Worm (Caenorhabditis elegans): ENCODE data around the gene srh-268.

Gene srh-268

DNA sequence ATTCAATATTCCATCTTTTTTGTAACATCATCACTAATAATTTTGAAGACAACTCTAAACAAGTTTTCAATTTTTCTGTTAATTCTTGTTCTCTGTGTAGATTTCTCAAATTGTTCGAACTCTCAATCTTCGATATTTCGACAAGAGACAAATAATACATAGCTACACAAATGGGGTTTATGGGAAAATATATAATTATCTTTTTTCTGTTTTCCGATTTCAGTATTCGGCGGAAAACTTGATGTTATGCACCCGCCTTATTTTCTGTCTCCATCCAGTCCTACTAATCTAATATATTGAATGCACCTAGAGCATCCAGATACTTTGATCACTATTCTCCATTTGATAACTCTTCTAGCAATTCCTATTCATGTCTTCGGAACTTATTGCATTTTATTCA is at the start of gene srh-268:
Gene srh-268 (plus strand): TSS at position 301 of the 400 bp plus-strand sequence.
- TF ChIP-seq F37B4.10 (GFP tag; IDR thresholded peaks at IDR 0.05) (no peak), F57A8.1 (GFP tag; optimal IDR thresholded peaks at IDR 0.05) (no peak), ceh-27 (GFP tag; optimal IDR thresholded peaks at IDR 0.05) (no peak), dox-1 (GFP tag; IDR thresholded peaks at IDR 0.05) (no peak), C17E4.6 (GFP tag; IDR thresholded peaks at IDR 0.05) (no peak), hlh-12 (tag; optimal IDR thresholded peaks at IDR 0.05) (no peak), nfya-2 (GFP tag; IDR thresholded peaks at IDR 0.05) (no peak), ccch-3 (GFP tag; optimal IDR thresholded peaks at IDR 0.05) (no peak), B0261.1 (tag; optimal IDR thresholded peaks at IDR 0.05) (no peak)

DNA sequence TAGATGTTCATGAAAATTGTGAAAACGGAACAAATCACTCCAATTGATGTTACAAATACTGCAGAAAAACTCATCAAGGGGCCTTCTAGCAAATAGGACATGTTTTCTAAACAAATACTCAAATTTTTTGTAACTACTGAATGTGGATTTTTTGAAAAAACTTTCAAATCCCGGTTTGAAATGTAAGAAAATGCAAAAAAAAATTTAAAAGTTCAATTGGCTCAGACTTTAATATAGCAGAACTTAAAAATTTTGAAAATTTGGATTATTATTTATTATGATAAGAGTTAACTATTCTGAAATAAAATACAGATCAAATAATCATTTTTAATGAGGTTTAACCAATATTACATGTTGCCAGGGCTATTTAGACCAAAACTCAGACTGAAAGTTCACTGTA is 48.8 kb upstream of the srh-268 start, which contains the start of gene srbc-9:
Gene srbc-9 (minus strand): TSS at position 101 of the 400 bp plus-strand sequence.
- no peak for TF ChIP-seq snpc-4 (GFP tag; optimal IDR thresholded peaks at IDR 0.05)
- no peak for TF ChIP-seq snpc-4 (tag; optimal IDR thresholded peaks at IDR 0.05)
- TF ChIP-seq F37B4.10 (GFP tag; IDR thresholded peaks at IDR 0.05): no peak
- TF ChIP-seq ztf-22 (GFP tag; optimal IDR thresholded peaks at IDR 0.05): no peak
- TF ChIP-seq pha-4 (tag; optimal IDR thresholded peaks at IDR 0.05): no peak
- no peak for TF ChIP-seq F22D6.2 (tag; optimal IDR thresholded peaks at IDR 0.05)
- TF ChIP-seq unc-62 (GFP tag; optimal IDR thresholded peaks at IDR 0.05): no peak

DNA sequence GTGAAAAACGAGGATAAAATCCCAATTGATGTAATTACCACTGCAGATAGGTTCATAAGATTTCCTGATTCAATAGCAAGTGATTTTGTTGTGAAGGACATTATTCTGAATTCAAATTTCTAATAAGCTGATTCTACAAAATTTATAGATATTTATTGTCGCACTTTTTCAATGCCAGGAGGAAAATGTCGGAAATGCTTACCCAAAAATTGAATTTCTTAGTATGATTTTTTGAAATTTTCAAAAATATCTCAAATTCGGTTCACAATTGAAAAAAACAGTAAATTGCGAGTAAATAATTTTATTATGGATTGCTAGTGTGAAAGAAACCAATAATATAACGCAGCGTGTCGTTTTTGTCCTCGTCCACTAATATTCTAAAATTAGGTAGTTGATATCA is 46.2 kb upstream of the srh-268 start, which contains the start of gene srbc-10:
Gene srbc-10 (minus strand): TSS at position 101 of the 400 bp plus-strand sequence.
- TF ChIP-seq lin-54 (GFP tag; optimal IDR thresholded peaks at IDR 0.05) (no peak), ztf-3 (GFP tag; optimal IDR thresholded peaks at IDR 0.05) (no peak), ets-4 (GFP tag; optimal IDR thresholded peaks at IDR 0.05) (no peak), cebp-1 (GFP tag; IDR thresholded peaks at IDR 0.05) (no peak), cebp-1 (tag; optimal IDR thresholded peaks at IDR 0.05) (no peak), ceh-27 (GFP tag; optimal IDR thresholded peaks at IDR 0.05) (no peak), xnd-1 (tag; optimal IDR thresholded peaks at IDR 0.05) (no peak), sptf-2 (GFP tag; optimal IDR thresholded peaks at IDR 0.05) (no peak), snpc-1.3 (tag; optimal IDR thresholded peaks at IDR 0.05; ENCODE audit: insufficient read depth) (no peak), D2030.7 (GFP tag; IDR thresholded peaks at IDR 0.05) (no peak), dpl-1 (GFP tag; optimal IDR thresholded peaks at IDR 0.05) (no peak), unc-62 (GFP tag; optimal IDR thresholded peaks at IDR 0.05) (no peak), snpc-3.4 (tag; optimal IDR thresholded peaks at IDR 0.05) (no peak), Y95B8A.8 (GFP tag; IDR thresholded peaks at IDR 0.05) (no peak), akir-1 (GFP tag; optimal IDR thresholded peaks at IDR 0.05) (no peak), F57C9.4 (tag; optimal IDR thresholded peaks at IDR 0.05) (no peak), ekl-4 (GFP tag; IDR thresholded peaks at IDR 0.05) (no peak), cebp-2 (GFP tag; IDR thresholded peaks at IDR 0.05) (no peak), nhr-80 (tag; optimal IDR thresholded peaks at IDR 0.05) (no peak), F22D6.2 (tag; optimal IDR thresholded peaks at IDR 0.05) (no peak)

DNA sequence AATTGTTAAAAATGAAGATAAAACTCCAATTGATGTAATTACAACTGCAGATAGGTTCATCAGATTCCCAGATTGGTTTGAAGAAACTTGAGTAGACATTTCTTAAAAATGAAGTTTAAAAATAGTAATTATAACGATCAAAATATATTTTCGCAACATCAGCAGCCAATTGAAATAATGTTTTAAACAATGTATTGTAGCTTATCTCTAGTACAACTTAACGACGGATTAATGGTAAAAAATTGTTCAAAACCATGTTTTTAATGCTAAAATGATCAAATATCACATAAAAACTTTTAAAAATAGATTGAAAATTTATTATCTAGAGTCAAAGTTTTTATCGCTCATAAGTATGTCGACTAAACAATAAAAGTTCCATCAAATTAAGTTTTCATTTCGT is 43.9 kb upstream of the srh-268 start, which contains the start of gene srbc-11:
Gene srbc-11 (minus strand): TSS at position 101 of the 400 bp plus-strand sequence.
- TF ChIP-seq madf-6 (GFP tag; IDR thresholded peaks at IDR 0.05) (no peak), dpl-1 (GFP tag; optimal IDR thresholded peaks at IDR 0.05) (no peak)

DNA sequence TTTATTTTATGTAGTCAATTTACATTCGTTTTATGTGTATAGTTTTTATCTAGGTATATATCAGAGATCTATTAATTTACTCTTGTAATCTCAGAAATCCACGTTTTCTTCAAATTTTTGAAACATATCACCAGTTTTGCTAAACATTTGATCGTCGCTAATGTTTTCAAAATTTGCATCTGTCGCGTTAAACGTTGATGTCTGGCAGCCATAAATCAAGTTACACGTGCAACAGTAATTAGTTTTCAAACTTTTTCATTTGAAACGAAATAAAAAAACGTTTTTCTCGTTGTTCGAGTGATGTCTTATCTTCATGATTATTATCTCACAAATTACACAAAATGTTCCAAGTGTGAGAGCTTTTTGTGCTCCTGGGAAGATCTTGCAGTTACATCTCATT is 41.7 kb upstream of the srh-268 start, which contains the start of gene srh-79:
Gene srh-79 (plus strand): TSS at position 301 of the 400 bp plus-strand sequence.
- no peak for TF ChIP-seq mel-28 (tag; optimal IDR thresholded peaks at IDR 0.05; ENCODE audit: borderline replicate concordance)
- TF ChIP-seq ceh-79 (tag; optimal IDR thresholded peaks at IDR 0.05): no peak
- TF ChIP-seq hlh-26 (GFP tag; conservative IDR thresholded peaks at IDR 0.05): no peak
- TF ChIP-seq pha-4 (tag; optimal IDR thresholded peaks at IDR 0.05): no peak
- no peak for TF ChIP-seq ztf-25 (GFP tag; IDR thresholded peaks at IDR 0.05)
- TF ChIP-seq fkh-3 (tag; optimal IDR thresholded peaks at IDR 0.05): no peak
- TF ChIP-seq F55B11.4 (tag; optimal IDR thresholded peaks at IDR 0.05; ENCODE audit: borderline replicate concordance, insufficient read depth): no peak
